Worm (Caenorhabditis elegans) whole organism, mixed stage, embryonic: ENCODE data around the gene C08B6.6.

Experiments used
- bed-3 ChIP-seq: fragments of 200-800 bp; sonication (Bioruptor generic); optimal IDR thresholded peaks from 3 replicates; lab custom pipeline; 2018; ENCODE audit warnings: mild to moderate bottlenecking, missing genetic modification characterization, moderate library complexity, missing compliant biosample characterization
- blmp-1 ChIP-seq: fragments of 150-350 bp; optimal IDR thresholded peaks from 2 replicates; lab custom pipeline; 2014; ENCODE audit warnings: missing biosample characterization, missing genetic modification characterization
- ceh-39 ChIP-seq: fragments of 150-350 bp; optimal IDR thresholded peaks from 2 replicates; lab custom pipeline; 2014; ENCODE audit warnings: missing biosample characterization, missing genetic modification characterization
- ceh-83 ChIP-seq: fragments of 200-800 bp; sonication (Bioruptor generic); optimal IDR thresholded peaks from 2 replicates; lab custom pipeline; 2018; ENCODE audit warnings: mild to moderate bottlenecking, missing genetic modification characterization, missing compliant biosample characterization
- ces-1 ChIP-seq: fragments of 150-350 bp; optimal IDR thresholded peaks from 2 replicates; lab custom pipeline; 2014; ENCODE audit warnings: missing biosample characterization, missing genetic modification reagents, missing genetic modification characterization
- cnd-1 ChIP-seq: fragments of 200-800 bp; sonication (Bioruptor generic); optimal IDR thresholded peaks from 2 replicates; lab custom pipeline; 2018; ENCODE audit warnings: mild to moderate bottlenecking, missing genetic modification characterization, missing compliant biosample characterization
- drap-1 ChIP-seq: fragments of 200-800 bp; sonication (Bioruptor generic); optimal IDR thresholded peaks from 3 replicates; lab custom pipeline; 2018; ENCODE audit warnings: mild to moderate bottlenecking, missing genetic modification characterization, missing compliant biosample characterization
- elt-1 ChIP-seq: sonication (generic microtip); optimal IDR thresholded peaks from 2 replicates; lab custom pipeline; 2017; ENCODE audit warnings: missing genetic modification characterization, mild to moderate bottlenecking, missing compliant biosample characterization, antibody characterized with exemption, moderate library complexity, borderline replicate concordance; ENCODE audit not compliant: insufficient read depth
- elt-3 ChIP-seq: fragments of 150-350 bp; optimal IDR thresholded peaks from 2 replicates; lab custom pipeline; 2014; ENCODE audit warnings: missing biosample characterization, missing genetic modification characterization
- flh-1 ChIP-seq: fragments of 200-800 bp; sonication (Bioruptor generic); optimal IDR thresholded peaks from 2 replicates; lab custom pipeline; 2018; ENCODE audit warnings: mild to moderate bottlenecking, missing genetic modification characterization, moderate library complexity, missing compliant biosample characterization
- ham-2 ChIP-seq: fragments of 200-800 bp; sonication (Bioruptor generic); optimal IDR thresholded peaks from 2 replicates; lab custom pipeline; 2018; ENCODE audit warnings: mild to moderate bottlenecking, missing genetic modification characterization, missing compliant biosample characterization
- hlh-1 ChIP-seq: fragments of 150-350 bp; optimal IDR thresholded peaks from 2 replicates; lab custom pipeline; 2014; ENCODE audit warnings: missing biosample characterization, missing genetic modification reagents, missing genetic modification characterization
- lin-13 ChIP-seq: fragments of 150-350 bp; optimal IDR thresholded peaks from 2 replicates; lab custom pipeline; 2014; ENCODE audit warnings: missing biosample characterization, missing genetic modification characterization
- lin-32 ChIP-seq: fragments of 200-800 bp; sonication (Bioruptor generic); optimal IDR thresholded peaks from 2 replicates; lab custom pipeline; 2018; ENCODE audit warnings: mild to moderate bottlenecking, missing genetic modification characterization, missing compliant biosample characterization
- lsy-2 ChIP-seq: fragments of 150-350 bp; optimal IDR thresholded peaks from 2 replicates; lab custom pipeline; 2014; ENCODE audit warnings: missing biosample characterization, missing genetic modification characterization
- mab-5 ChIP-seq: fragments of 150-350 bp; optimal IDR thresholded peaks from 2 replicates; lab custom pipeline; 2014; ENCODE audit warnings: missing biosample characterization, missing genetic modification characterization
- mep-1 ChIP-seq: fragments of 150-350 bp; optimal IDR thresholded peaks from 2 replicates; lab custom pipeline; 2017; ENCODE audit warnings: missing biosample characterization, missing genetic modification reagents, missing genetic modification characterization, inconsistent platforms
- mls-2 ChIP-seq: sonication (generic microtip); optimal IDR thresholded peaks from 2 replicates; lab custom pipeline; 2016; ENCODE audit warnings: mild to moderate bottlenecking, missing genetic modification characterization, moderate library complexity, missing compliant biosample characterization
- nhr-12 ChIP-seq: fragments of 150-350 bp; optimal IDR thresholded peaks from 2 replicates; lab custom pipeline; 2014; ENCODE audit warnings: missing biosample characterization, missing genetic modification characterization
- nhr-2 ChIP-seq: fragments of 150-350 bp; optimal IDR thresholded peaks from 2 replicates; lab custom pipeline; 2014; ENCODE audit warnings: missing biosample characterization, missing genetic modification characterization
- nhr-237 ChIP-seq: fragments of 150-350 bp; optimal IDR thresholded peaks from 2 replicates; lab custom pipeline; 2014; ENCODE audit warnings: missing biosample characterization, missing genetic modification characterization
- nhr-28 ChIP-seq: fragments of 150-350 bp; optimal IDR thresholded peaks from 2 replicates; lab custom pipeline; 2014; ENCODE audit warnings: missing biosample characterization, missing genetic modification characterization
- nhr-76 ChIP-seq: sonication (generic microtip); optimal IDR thresholded peaks from 2 replicates; lab custom pipeline; 2017; ENCODE audit warnings: missing biosample characterization, missing genetic modification characterization
- pha-4 ChIP-seq: fragments of 150-350 bp; optimal IDR thresholded peaks from 2 replicates; lab custom pipeline; 2018; ENCODE audit warnings: missing biosample characterization, missing genetic modification reagents, missing genetic modification characterization
- sem-2 ChIP-seq: fragments of 200-800 bp; sonication (Bioruptor generic); optimal IDR thresholded peaks from 2 replicates; lab custom pipeline; 2018; ENCODE audit warnings: mild to moderate bottlenecking, missing genetic modification characterization, missing compliant biosample characterization
- snpc-4 ChIP-seq: fragments of 150-350 bp; optimal IDR thresholded peaks from 2 replicates; lab custom pipeline; 2014; ENCODE audit warnings: missing biosample characterization, missing genetic modification characterization
- sptf-1 ChIP-seq: sonication (generic microtip); optimal IDR thresholded peaks from 2 replicates; lab custom pipeline; 2017; ENCODE audit warnings: mild to moderate bottlenecking, missing genetic modification characterization, moderate library complexity, missing compliant biosample characterization
- tbx-8 ChIP-seq: fragments of 200-800 bp; sonication (Bioruptor generic); optimal IDR thresholded peaks from 2 replicates; lab custom pipeline; 2018; ENCODE audit warnings: mild to moderate bottlenecking, missing genetic modification characterization, moderate library complexity, missing compliant biosample characterization
- unc-120 ChIP-seq: sonication (generic microtip); optimal IDR thresholded peaks from 2 replicates; lab custom pipeline; 2017; ENCODE audit warnings: missing genetic modification characterization, missing compliant biosample characterization; ENCODE audit not compliant: poor library complexity, severe bottlenecking
- unc-39 ChIP-seq: fragments of 150-350 bp; optimal IDR thresholded peaks from 2 replicates; lab custom pipeline; 2014; ENCODE audit warnings: missing biosample characterization, missing genetic modification characterization
- unc-62 ChIP-seq: fragments of 150-350 bp; optimal IDR thresholded peaks from 2 replicates; lab custom pipeline; 2014; ENCODE audit warnings: missing biosample characterization, missing genetic modification reagents, missing genetic modification characterization
- zip-8 ChIP-seq: fragments of 150-350 bp; optimal IDR thresholded peaks from 2 replicates; lab custom pipeline; 2014; ENCODE audit warnings: missing biosample characterization, missing genetic modification characterization
- ztf-11 ChIP-seq: fragments of 150-350 bp; optimal IDR thresholded peaks from 2 replicates; lab custom pipeline; 2014; ENCODE audit warnings: missing biosample characterization, missing genetic modification characterization

The C08B6.6 gene

DNA sequence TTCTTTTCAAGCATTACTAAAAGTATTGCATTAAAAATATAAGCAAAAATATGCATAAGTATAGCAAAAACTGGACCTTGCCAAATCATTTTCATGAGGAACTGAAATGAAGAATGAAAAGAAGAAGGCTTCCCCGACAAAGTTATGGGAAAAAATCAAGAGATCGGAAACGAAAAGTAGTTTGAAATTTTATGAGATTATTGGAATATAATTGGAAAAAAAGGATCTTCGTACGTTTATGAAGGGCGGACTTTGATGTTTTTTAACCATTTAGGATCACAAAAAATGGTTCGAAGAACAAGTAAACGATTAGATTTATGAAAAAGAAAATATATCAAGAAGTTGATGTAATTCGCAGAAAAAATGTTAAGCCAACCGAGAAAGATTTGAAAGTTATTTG, 2.5 kb upstream of the C08B6.6 start, which contains the start of gene srxa-18:
Gene srxa-18, minus strand, starts transcription at position 100 of the 400 bp plus-strand sequence.
- TF ChIP-seq bed-3 (GFP tag; lab: Kevin White, UChicago), result no peak
- TF ChIP-seq ceh-83 (GFP tag; lab: Kevin White, UChicago), result no peak
- TF ChIP-seq tbx-8 (GFP tag; lab: Kevin White, UChicago), result no peak
- TF ChIP-seq ztf-11 (tag; lab: Kevin White, UChicago), result no peak
- no peak for TF ChIP-seq unc-62 (GFP tag; lab: Kevin White, UChicago)
- no peak for TF ChIP-seq hlh-1 (tag; lab: Kevin White, UChicago)
- TF ChIP-seq nhr-28 (tag; lab: Kevin White, UChicago), result no peak
- TF ChIP-seq nhr-237 (tag; lab: Kevin White, UChicago), result no peak
- no peak for TF ChIP-seq flh-1 (GFP tag; lab: Kevin White, UChicago)
- no peak for TF ChIP-seq zip-8 (tag; lab: Kevin White, UChicago)
- no peak for TF ChIP-seq ces-1 (GFP tag; lab: Kevin White, UChicago)
- no peak for TF ChIP-seq sem-2 (GFP tag; lab: Kevin White, UChicago)
- no peak for TF ChIP-seq nhr-76 (tag; lab: Kevin White, UChicago)
- no peak for TF ChIP-seq blmp-1 (tag; lab: Kevin White, UChicago)
- TF ChIP-seq lin-32 (GFP tag; lab: Kevin White, UChicago), result no peak
- TF ChIP-seq mab-5 (tag; lab: Kevin White, UChicago), result no peak
- TF ChIP-seq mep-1 (tag; lab: Kevin White, UChicago), result no peak
- no peak for TF ChIP-seq ceh-39 (tag; lab: Kevin White, UChicago)
- no peak for TF ChIP-seq drap-1

DNA sequence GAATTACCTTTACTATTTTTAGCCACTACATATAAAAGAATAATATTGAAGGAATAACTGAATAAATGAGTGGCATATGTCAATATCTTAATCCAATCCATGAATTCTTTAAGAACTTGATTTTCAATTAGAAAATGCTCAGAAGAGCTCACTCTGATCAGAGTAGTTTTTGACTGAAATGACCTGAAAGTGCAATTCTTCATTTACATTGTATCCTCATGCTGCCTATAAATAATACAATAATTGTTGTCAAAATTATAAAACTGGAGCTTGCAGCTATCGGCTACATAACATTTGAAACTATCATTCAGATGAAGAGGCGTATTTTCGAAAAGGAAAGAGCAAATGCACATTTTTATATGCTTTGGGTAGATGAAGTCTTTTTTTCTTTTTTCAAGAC, 754 bp upstream of the C08B6.6 start, which contains the start of gene srxa-19:
Gene srxa-19, minus strand, starts transcription at position 101 of the 400 bp plus-strand sequence.
- TF ChIP-seq lsy-2 (tag; lab: Kevin White, UChicago) (no peak), lin-13 (no peak), ztf-11 (tag; lab: Kevin White, UChicago) (no peak), nhr-28 (tag; lab: Kevin White, UChicago) (no peak), mep-1 (tag; lab: Kevin White, UChicago) (no peak), unc-120 (no peak), snpc-4 (tag; lab: Kevin White, UChicago) (no peak), zip-8 (tag; lab: Kevin White, UChicago) (no peak), unc-39 (tag; lab: Kevin White, UChicago) (no peak), ceh-83 (GFP tag; lab: Kevin White, UChicago) (no peak), nhr-2 (tag; lab: Kevin White, UChicago) (no peak), ceh-39 (tag; lab: Kevin White, UChicago) (no peak), ham-2 (GFP tag; lab: Kevin White, UChicago) (no peak), sptf-1 (tag; lab: Kevin White, UChicago) (no peak), ces-1 (GFP tag; lab: Kevin White, UChicago) (no peak), mab-5 (tag; lab: Kevin White, UChicago) (no peak), nhr-237 (tag; lab: Kevin White, UChicago) (no peak), bed-3 (GFP tag; lab: Kevin White, UChicago) (no peak), pha-4 (tag; lab: Kevin White, UChicago) (no peak), hlh-1 (tag; lab: Kevin White, UChicago) (no peak)

- TF ChIP-seq ceh-39 (tag; lab: Kevin White, UChicago) (no peak), pha-4 (tag; lab: Kevin White, UChicago) (no peak), nhr-2 (tag; lab: Kevin White, UChicago) (no peak)
- TF ChIP-seq, all 35 proteins: peak for 0
Measured at ce11 chrV:10124799-10125548, 1.6 kb downstream of the C08B6.6 start, which contains the start of gene C08B6.10. Gene C08B6.10 (plus strand): TSS chrV:10125498.

ce11 chrV:10130195-10130594, 6.8 kb downstream of the C08B6.6 start, which contains the start of gene aos-1:
Gene aos-1 (minus strand): TSS chrV:10130295.
- TF ChIP-seq nhr-12 (tag; lab: Kevin White, UChicago) (no peak), hlh-1 (tag; lab: Kevin White, UChicago) (no peak), pha-4 (tag; lab: Kevin White, UChicago) (no peak), drap-1 (no peak), ces-1 (GFP tag; lab: Kevin White, UChicago) (no peak), unc-39 (tag; lab: Kevin White, UChicago) (no peak), elt-1 (no peak), tbx-8 (GFP tag; lab: Kevin White, UChicago) (no peak), mab-5 (tag; lab: Kevin White, UChicago) (no peak), ceh-39 (tag; lab: Kevin White, UChicago) (no peak), elt-3 (tag; lab: Kevin White, UChicago) (no peak), lsy-2 (tag; lab: Kevin White, UChicago) (no peak), nhr-237 (tag; lab: Kevin White, UChicago) (no peak), mls-2 (tag; lab: Kevin White, UChicago) (no peak), ham-2 (GFP tag; lab: Kevin White, UChicago) (no peak), nhr-28 (tag; lab: Kevin White, UChicago) (no peak), cnd-1 (tag; lab: Kevin White, UChicago) (no peak), blmp-1 (tag; lab: Kevin White, UChicago) (no peak), ceh-83 (GFP tag; lab: Kevin White, UChicago) (no peak)
